Worm (Caenorhabditis elegans): ENCODE results near the gene otub-3.

DNA sequence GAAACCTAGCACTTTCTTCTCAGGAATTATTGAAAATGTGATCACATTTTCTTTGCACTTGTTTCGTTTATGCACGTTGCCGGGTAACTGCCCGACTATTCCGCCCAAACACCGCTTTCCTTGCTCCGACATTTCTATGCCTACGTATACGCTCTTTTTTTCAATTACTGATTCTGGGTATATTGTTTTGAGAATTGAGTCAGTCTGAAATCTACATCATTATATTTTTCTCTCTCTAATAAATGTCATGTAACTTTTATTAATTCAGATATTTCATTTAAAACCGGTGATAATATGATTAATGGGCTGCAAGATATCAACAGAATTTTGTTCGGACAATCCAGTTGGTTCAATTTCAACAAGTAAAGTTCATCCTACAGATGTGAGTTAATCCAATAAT lies 30.5 kb upstream of the otub-3 start, which contains the start of gene ttll-11:
- TF ChIP-seq sptf-1 (tag; optimal IDR thresholded peaks at IDR 0.05) (no peak), elt-3 (tag; optimal IDR thresholded peaks at IDR 0.05) (no peak), nhr-28 (tag; optimal IDR thresholded peaks at IDR 0.05) (no peak), aly-2 (tag; optimal IDR thresholded peaks at IDR 0.05) (no peak)

Data from whole organism, L1 larva.